Worm (Caenorhabditis elegans) whole organism, early embryonic: ENCODE results near the gene apt-9.

Experiments used
- B0310.2 ChIP-seq: sonication (generic microtip); optimal IDR thresholded peaks from 2 replicates; lab custom pipeline; 2016; ENCODE audit warnings: mild to moderate bottlenecking, missing genetic modification characterization, missing compliant biosample characterization
- F13C5.2 ChIP-seq: sonication (generic microtip); optimal IDR thresholded peaks from 2 replicates; lab custom pipeline; 2017; ENCODE audit warnings: mild to moderate bottlenecking, missing genetic modification characterization, inconsistent platforms, missing compliant biosample characterization
- aly-1 ChIP-seq: sonication (generic microtip); optimal IDR thresholded peaks from 2 replicates; lab custom pipeline; 2016; ENCODE audit warnings: missing genetic modification characterization, missing compliant biosample characterization
- ama-1 ChIP-seq: fragments of 150-350 bp; optimal IDR thresholded peaks from 2 replicates; lab custom pipeline; 2014
- ceh-13 ChIP-seq: fragments of 200-800 bp; sonication (Bioruptor generic); optimal IDR thresholded peaks from 2 replicates; lab custom pipeline; 2018; ENCODE audit warnings: mild to moderate bottlenecking, missing genetic modification characterization, missing compliant biosample characterization
- ceh-36 ChIP-seq: sonication (generic microtip); optimal IDR thresholded peaks from 2 replicates; lab custom pipeline; 2016; ENCODE audit warnings: missing genetic modification characterization, inconsistent platforms, missing compliant biosample characterization
- ets-7 ChIP-seq: sonication (generic microtip); optimal IDR thresholded peaks from 2 replicates; lab custom pipeline; 2016; ENCODE audit warnings: missing genotype, missing genetic modification characterization, missing compliant biosample characterization
- flt-1 ChIP-seq: fragments of 200-800 bp; sonication (Bioruptor generic); IDR thresholded peaks from 2 replicates; pipeline ENCODE4 v1.3.6; 2022; ENCODE audit warnings: missing genetic modification characterization, missing compliant biosample characterization
- hmbx-1 ChIP-seq: sonication (generic microtip); optimal IDR thresholded peaks from 2 replicates; lab custom pipeline; 2016; ENCODE audit warnings: mild to moderate bottlenecking, missing genetic modification characterization, missing compliant biosample characterization
- hmg-4 ChIP-seq: fragments of 200-800 bp; sonication (Bioruptor generic); optimal IDR thresholded peaks from 2 replicates; lab custom pipeline; 2018; ENCODE audit warnings: mild to moderate bottlenecking, missing genetic modification characterization, missing compliant biosample characterization
- hnd-1 ChIP-seq: sonication (generic microtip); optimal IDR thresholded peaks from 2 replicates; lab custom pipeline; 2016; ENCODE audit warnings: missing genetic modification characterization, missing compliant biosample characterization
- pes-1 ChIP-seq: fragments of 200-800 bp; sonication (Bioruptor generic); IDR thresholded peaks from 2 replicates; pipeline ENCODE4 v1.3.6; 2022; ENCODE audit warnings: missing genetic modification reagents, missing genetic modification characterization, missing compliant biosample characterization
- scrt-1 ChIP-seq: fragments of 200-800 bp; sonication (Bioruptor generic); IDR thresholded peaks from 2 replicates; pipeline ENCODE4 v1.3.6; 2022; ENCODE audit warnings: missing genetic modification characterization, missing compliant biosample characterization
- sea-1 ChIP-seq: fragments of 200-800 bp; sonication (Bioruptor generic); conservative IDR thresholded peaks from 2 replicates; pipeline ENCODE4 v1.3.6; 2022; ENCODE audit warnings: missing genetic modification characterization, missing compliant biosample characterization
- tbx-11 ChIP-seq: fragments of 200-800 bp; sonication (Bioruptor generic); IDR thresholded peaks from 2 replicates; pipeline ENCODE4 v1.3.6; 2022; ENCODE audit warnings: missing genetic modification characterization, missing compliant biosample characterization
- tbx-37 ChIP-seq: fragments of 200-800 bp; sonication (Bioruptor generic); conservative IDR thresholded peaks from 2 replicates; pipeline ENCODE4 v1.3.6; 2022; ENCODE audit warnings: missing genetic modification reagents, missing genetic modification characterization, missing compliant biosample characterization
- tra-4 ChIP-seq: sonication (generic microtip); optimal IDR thresholded peaks from 2 replicates; lab custom pipeline; 2017; ENCODE audit warnings: missing genetic modification characterization, missing compliant biosample characterization

apt-9 gene

ce11 chrX:11104883-11105629 is 36.7 kb downstream of the apt-9 start, which contains the start of gene W02H3.1:
W02H3.1 (minus strand) TSS chrX:11105460.
- TF ChIP-seq ceh-36 (tag; lab: Kevin White, UChicago): no peak
- TF ChIP-seq scrt-1: no peak
- no peak for TF ChIP-seq hmg-4 (GFP tag; lab: Kevin White, UChicago)
- TF ChIP-seq hnd-1 (tag; lab: Kevin White, UChicago): no peak
- no peak for TF ChIP-seq tra-4 (tag; lab: Kevin White, UChicago)
- no peak for TF ChIP-seq ets-7

ce11 chrX:11107076-11107475 is 38.7 kb downstream of the apt-9 start, which contains the start of gene clc-17:
clc-17 (plus strand) TSS chrX:11107376.
- TF ChIP-seq F13C5.2 (tag; lab: Kevin White, UChicago) (no peak), hmg-4 (GFP tag; lab: Kevin White, UChicago) (no peak), hmbx-1 (tag; lab: Kevin White, UChicago) (no peak), tbx-37 (GFP tag; lab: Robert Waterston, UW) (no peak), pes-1 (GFP tag; lab: Robert Waterston, UW) (no peak), B0310.2 (tag; lab: Kevin White, UChicago) (no peak), ets-7 (no peak), tbx-11 (no peak), ceh-36 (tag; lab: Kevin White, UChicago) (no peak), sea-1 (GFP tag; lab: Robert Waterston, UW) (no peak), flt-1 (no peak), scrt-1 (no peak), tra-4 (tag; lab: Kevin White, UChicago) (no peak)

DNA sequence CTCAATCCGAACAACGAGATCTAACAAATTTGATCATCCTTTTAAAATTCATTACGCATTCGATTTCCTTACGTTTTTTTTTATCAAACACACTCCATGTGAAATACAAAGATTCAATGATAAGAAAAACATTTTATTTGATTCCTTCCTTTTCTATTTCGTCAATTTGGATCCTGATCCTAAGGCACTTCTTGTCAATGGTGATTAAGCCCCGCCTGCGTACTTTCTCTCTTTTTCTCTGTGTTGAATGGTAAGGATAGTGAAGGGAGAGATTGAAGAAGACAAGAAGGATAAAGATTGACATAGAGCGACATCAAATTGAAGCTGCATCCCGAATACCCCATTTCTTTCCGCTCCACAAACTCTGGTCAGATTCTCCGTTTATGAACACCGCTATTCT is 40.9 kb downstream of the apt-9 start, which contains the start of gene grd-1:
TSS of gene grd-1 (plus strand) at position 241 of the 400 bp plus-strand sequence.
- no peak for TF ChIP-seq tbx-11
- TF ChIP-seq ceh-36 (tag; lab: Kevin White, UChicago): no peak

DNA sequence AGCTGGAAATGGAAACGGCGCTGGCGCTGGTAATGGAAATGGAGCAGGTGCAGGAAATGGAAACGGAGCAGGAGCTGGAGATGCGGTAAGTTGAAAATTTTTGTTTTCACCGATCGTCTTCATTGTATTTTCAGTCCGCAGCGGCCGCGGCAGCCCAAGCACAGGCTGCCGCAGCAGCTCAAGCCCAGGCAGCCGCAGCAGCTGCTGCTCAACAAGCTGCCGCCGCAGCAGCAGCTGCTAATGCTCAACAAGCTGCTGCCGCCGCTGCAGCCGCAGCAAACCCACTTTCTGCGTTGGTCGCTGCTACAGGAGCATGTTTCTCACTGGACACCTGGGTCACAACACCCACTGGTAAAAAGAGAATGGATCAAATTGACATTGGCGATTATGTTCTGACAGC is 46.1 kb downstream of the apt-9 start:
- no peak for TF ChIP-seq scrt-1
- TF ChIP-seq pes-1 (GFP tag; lab: Robert Waterston, UW): no peak
- TF ChIP-seq ceh-36 (tag; lab: Kevin White, UChicago): no peak
- no peak for TF ChIP-seq hmbx-1 (tag; lab: Kevin White, UChicago)
- no peak for TF ChIP-seq hmg-4 (GFP tag; lab: Kevin White, UChicago)
- TF ChIP-seq hnd-1 (tag; lab: Kevin White, UChicago): no peak
- TF ChIP-seq sea-1 (GFP tag; lab: Robert Waterston, UW): no peak
- no peak for TF ChIP-seq ets-7
- no peak for TF ChIP-seq ama-1 (lab: Kevin White, UChicago)
- no peak for TF ChIP-seq B0310.2 (tag; lab: Kevin White, UChicago)
- no peak for TF ChIP-seq F13C5.2 (tag; lab: Kevin White, UChicago)
- no peak for TF ChIP-seq aly-1 (tag; lab: Kevin White, UChicago)
- no peak for TF ChIP-seq tbx-11
- TF ChIP-seq flt-1: no peak
- TF ChIP-seq ceh-13 (GFP tag; lab: Kevin White, UChicago): no peak
- TF ChIP-seq tra-4 (tag; lab: Kevin White, UChicago): no peak
- no peak for TF ChIP-seq tbx-37 (GFP tag; lab: Robert Waterston, UW)

DNA sequence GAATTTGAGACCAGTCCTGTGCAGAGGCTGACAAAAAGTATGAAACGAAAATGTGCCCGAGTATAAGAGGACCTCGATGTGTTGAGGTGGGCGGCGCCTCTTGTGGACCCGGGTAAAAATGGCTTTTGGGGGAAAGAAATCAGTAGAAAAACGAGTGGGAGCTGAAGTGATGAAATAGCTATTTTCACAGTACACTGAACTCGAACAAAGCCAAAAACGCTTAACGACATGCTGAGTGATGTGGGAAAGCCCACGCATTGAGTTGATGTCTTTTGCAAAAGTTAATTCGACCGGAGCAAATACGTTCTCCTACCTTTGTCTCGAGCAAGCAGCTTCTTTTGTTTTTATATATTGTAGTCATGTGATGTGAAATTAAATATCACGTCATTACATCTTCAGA is 48.4 kb downstream of the apt-9 start, which contains the start of gene nlp-66:
TSS of gene nlp-66 (minus strand) at position 101 of the 400 bp plus-strand sequence.
- TF ChIP-seq B0310.2 (tag; lab: Kevin White, UChicago) (no peak), pes-1 (GFP tag; lab: Robert Waterston, UW) (no peak)

DNA sequence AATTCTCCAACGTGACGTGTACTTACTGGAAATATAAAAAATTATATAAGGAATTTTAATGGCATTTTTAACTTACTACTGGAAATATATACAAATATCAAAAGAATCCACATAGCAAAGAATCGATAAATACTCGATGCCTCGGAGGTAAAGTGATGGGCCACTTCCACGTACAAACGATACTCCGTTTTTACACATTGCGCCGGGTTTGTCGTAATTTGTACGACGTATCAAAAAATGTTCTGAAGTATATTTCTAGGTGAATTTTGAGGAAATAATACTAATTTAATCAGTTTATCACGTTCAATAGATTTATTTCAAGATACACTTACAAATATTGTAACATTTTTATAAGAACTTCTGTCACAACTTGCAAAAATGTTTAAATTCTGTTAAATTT is 52.5 kb downstream of the apt-9 start, which contains the start of gene R08B4.3:
TSS of gene R08B4.3 (minus strand) at position 198 of the 400 bp plus-strand sequence.
- TF ChIP-seq scrt-1 (no peak), pes-1 (GFP tag; lab: Robert Waterston, UW) (no peak), flt-1 (no peak), tbx-37 (GFP tag; lab: Robert Waterston, UW) (no peak), tbx-11 (no peak)
